Fruit fly (Drosophila melanogaster) whole organism, wandering third instar larva: Measurements from ENCODE around the gene Smox.

Experiments used
- CG32264 ChIP-seq: fragments of 200-800 bp; sonication (Bioruptor generic); optimal IDR thresholded peaks from 2 replicates; lab custom pipeline; 2016; ENCODE audit warnings: missing biosample characterization, missing genetic modification characterization
- CG9705 ChIP-seq: fragments of 200-800 bp; sonication (Bioruptor generic); optimal IDR thresholded peaks from 2 replicates; lab custom pipeline; 2018; ENCODE audit warnings: missing biosample characterization, mild to moderate bottlenecking, missing genetic modification characterization
- CrebA ChIP-seq: fragments of 200-800 bp; sonication (Bioruptor generic); optimal IDR thresholded peaks from 2 replicates; lab custom pipeline; 2016; ENCODE audit warnings: missing biosample characterization, mild to moderate bottlenecking, missing genetic modification characterization, borderline replicate concordance
- Dfd ChIP-seq: fragments of >200 bp; optimal IDR thresholded peaks from 2 replicates; lab custom pipeline; 2017; ENCODE audit warnings: missing biosample characterization, missing genetic modification characterization
- GATAd ChIP-seq: sonication (Bioruptor generic); optimal IDR thresholded peaks from 2 replicates; lab custom pipeline; 2016; ENCODE audit warnings: missing biosample characterization, missing genetic modification characterization
- HLH106 ChIP-seq: fragments of 200-800 bp; optimal IDR thresholded peaks from 3 replicates; lab custom pipeline; 2019; ENCODE audit warnings: missing biosample characterization, mild to moderate bottlenecking, missing genetic modification characterization, moderate library complexity
- Hr78 ChIP-seq: fragments of >200 bp; optimal IDR thresholded peaks from 2 replicates; lab custom pipeline; 2017; ENCODE audit warnings: missing biosample characterization, missing genetic modification characterization
- Hr83 ChIP-seq: fragments of 200-300 bp; sonication (Bioruptor generic); optimal IDR thresholded peaks from 2 replicates; lab custom pipeline; 2016; ENCODE audit warnings: missing biosample characterization, mild to moderate bottlenecking, missing genetic modification characterization, moderate library complexity; ENCODE audit not compliant: poor library complexity, severe bottlenecking
- Jra ChIP-seq: sonication (Bioruptor generic); optimal IDR thresholded peaks from 2 replicates; lab custom pipeline; 2016; ENCODE audit warnings: missing biosample characterization, missing genetic modification characterization
- Mio ChIP-seq: sonication (Bioruptor generic); optimal IDR thresholded peaks from 2 replicates; lab custom pipeline; 2016; ENCODE audit warnings: missing biosample characterization, missing genetic modification characterization
- Myc ChIP-seq: fragments of >200 bp; optimal IDR thresholded peaks from 2 replicates; lab custom pipeline; 2017
- N ChIP-seq: fragments of >200 bp; optimal IDR thresholded peaks from 2 replicates; lab custom pipeline; 2018; ENCODE audit warnings: missing biosample characterization, missing external identifiers, missing genetic modification characterization
- Sp1 ChIP-seq: fragments of 200-800 bp; sonication (Bioruptor generic); optimal IDR thresholded peaks from 3 replicates; lab custom pipeline; 2019; ENCODE audit warnings: missing biosample characterization, mild to moderate bottlenecking, missing genetic modification characterization, moderate library complexity
- Vsx2 ChIP-seq: fragments of 200-300, 225-300 bp; sonication (Bioruptor generic); optimal IDR thresholded peaks from 2 replicates; lab custom pipeline; 2018; ENCODE audit warnings: missing biosample characterization, missing genetic modification characterization; ENCODE audit not compliant: partially characterized antibody
- br ChIP-seq: fragments of 200-800 bp; sonication (Bioruptor generic); optimal IDR thresholded peaks from 2 replicates; lab custom pipeline; 2016; ENCODE audit warnings: missing biosample characterization, missing genetic modification characterization
- brk ChIP-seq: fragments of 200-800 bp; sonication (Bioruptor generic); optimal IDR thresholded peaks from 2 replicates; lab custom pipeline; 2016; ENCODE audit warnings: missing biosample characterization, mild to moderate bottlenecking, missing genetic modification characterization
- dl ChIP-seq, 2 experiments: fragments of 175-275, 200-275 bp in 1 of 2; fragments of 200-275 bp in 1 of 2; sonication (Bioruptor generic); optimal IDR thresholded peaks; lab custom pipeline; 2018; ENCODE audit warnings: mild to moderate bottlenecking in 2 of 2, missing biosample characterization in 2 of 2, missing genetic modification characterization in 2 of 2, moderate library complexity in 2 of 2; ENCODE audit not compliant: partially characterized antibody in 2 of 2, insufficient read depth in 1 of 2
- dmrt93B ChIP-seq: fragments of 200-800 bp; sonication (Bioruptor generic); optimal IDR thresholded peaks from 2 replicates; lab custom pipeline; 2018; ENCODE audit warnings: missing biosample characterization, mild to moderate bottlenecking, missing genetic modification characterization
- ey ChIP-seq: fragments of 200-800 bp; sonication (Bioruptor generic); optimal IDR thresholded peaks from 2 replicates; lab custom pipeline; 2016; ENCODE audit warnings: missing biosample characterization, missing genetic modification characterization
- foxo ChIP-seq, 2 experiments: fragments of 200-800 bp; sonication (Bioruptor generic); optimal IDR thresholded peaks; 2 replicates in 1 of 2; 3 replicates in 1 of 2; lab custom pipeline; 2016 to 2017; ENCODE audit warnings: missing biosample characterization in 2 of 2, missing genetic modification characterization in 2 of 2
- fru ChIP-seq: fragments of 200-800 bp; sonication (Bioruptor generic); optimal IDR thresholded peaks from 3 replicates; lab custom pipeline; 2016; ENCODE audit warnings: missing biosample characterization, mild to moderate bottlenecking, missing genetic modification characterization
- jim ChIP-seq: fragments of 175-275, 200-325 bp; sonication (Bioruptor generic); optimal IDR thresholded peaks from 2 replicates; lab custom pipeline; 2016; ENCODE audit warnings: missing biosample characterization, mild to moderate bottlenecking, missing genetic modification characterization
- lola ChIP-seq: fragments of >200 bp; optimal IDR thresholded peaks from 2 replicates; lab custom pipeline; 2017; ENCODE audit warnings: missing biosample characterization, missing genetic modification characterization
- pan ChIP-seq: fragments of >200 bp; optimal IDR thresholded peaks from 2 replicates; lab custom pipeline; 2017
- psq ChIP-seq: fragments of 200-800 bp; sonication (Bioruptor generic); optimal IDR thresholded peaks from 3 replicates; lab custom pipeline; 2017; ENCODE audit warnings: missing biosample characterization, mild to moderate bottlenecking, missing genetic modification characterization, moderate library complexity
- rgr ChIP-seq: fragments of 200-800 bp; sonication (Bioruptor generic); optimal IDR thresholded peaks from 3 replicates; lab custom pipeline; 2016; ENCODE audit warnings: missing biosample characterization, mild to moderate bottlenecking, missing genetic modification characterization
- sage ChIP-seq: fragments of 200-800 bp; sonication (Bioruptor generic); optimal IDR thresholded peaks from 2 replicates; lab custom pipeline; 2016; ENCODE audit warnings: missing biosample characterization, mild to moderate bottlenecking, missing genetic modification characterization
- tai ChIP-seq: sonication (Bioruptor generic); optimal IDR thresholded peaks from 2 replicates; lab custom pipeline; 2016; ENCODE audit warnings: missing biosample characterization, missing genetic modification characterization
- usp ChIP-seq: fragments of >200 bp; optimal IDR thresholded peaks from 2 replicates; lab custom pipeline; 2017; ENCODE audit warnings: missing biosample characterization, missing genetic modification characterization
- woc ChIP-seq: sonication (Bioruptor generic); optimal IDR thresholded peaks from 2 replicates; lab custom pipeline; 2016; ENCODE audit warnings: missing biosample characterization, mild to moderate bottlenecking, missing genetic modification characterization

The Smox gene

DNA sequence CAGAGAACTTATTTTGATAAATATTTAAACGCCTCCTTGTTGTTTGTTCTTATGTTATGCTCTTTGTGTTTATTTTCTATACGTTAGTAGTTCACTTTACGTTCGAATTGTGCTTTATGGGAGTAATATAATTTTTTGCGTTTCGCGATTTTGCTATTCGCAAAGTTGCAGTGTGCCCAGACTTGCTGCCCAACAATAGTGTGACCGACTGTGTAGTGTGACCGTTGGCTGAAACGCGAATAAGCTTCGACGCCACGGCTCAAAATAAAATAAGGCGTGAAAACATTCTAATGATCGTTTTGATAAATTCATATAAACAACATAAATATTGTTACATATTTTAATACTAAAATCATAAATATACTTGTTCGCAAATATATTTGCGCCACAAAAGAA is at the start of gene Smox:
Gene Smox, minus strand, starts transcription at position 213 of the 396 bp plus-strand sequence.
- TF ChIP-seq pan (no peak), dl (GFP tag; optimal IDR thresholded peaks at IDR 0.05; lab: Kevin White, UChicago; ENCODE audit: insufficient read depth in 1 of 2, partially characterized antibody in 2 of 2) (no peak), CrebA (GFP tag; lab: Kevin White, UChicago) (no peak), tai (GFP tag; lab: Kevin White, UChicago) (no peak), rgr (GFP tag; lab: Kevin White, UChicago) (no peak), br (no peak)

DNA sequence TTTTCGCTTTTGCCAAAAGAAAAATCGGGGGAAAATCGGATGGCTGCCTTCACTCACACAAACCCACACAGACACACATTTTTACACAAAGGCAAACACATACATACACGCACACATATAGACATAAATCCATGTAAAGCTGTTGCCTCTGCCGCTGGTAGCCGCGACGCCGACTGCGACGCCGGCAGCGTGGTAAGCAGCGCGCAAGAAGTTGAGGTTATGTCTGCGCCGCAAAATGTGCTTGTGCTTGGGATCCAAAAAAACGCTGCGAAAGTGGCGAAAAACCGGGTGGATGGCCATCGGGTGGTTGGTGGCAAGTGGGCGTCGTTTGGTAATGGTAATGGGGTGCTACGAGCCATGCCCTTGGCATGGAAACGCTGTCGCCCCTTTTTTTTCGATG is 37.8 kb upstream of the Smox start:
- TF ChIP-seq Vsx2 (GFP tag; lab: Kevin White, UChicago) (no peak), usp (GFP tag; lab: Kevin White, UChicago) (no peak), brk (GFP tag; lab: Kevin White, UChicago) (no peak), woc (GFP tag; lab: Kevin White, UChicago) (no peak), sage (GFP tag; lab: Kevin White, UChicago) (no peak), Hr78 (GFP tag; lab: Kevin White, UChicago) (no peak), Dfd (GFP tag; lab: Kevin White, UChicago) (no peak), N (GFP tag; lab: Kevin White, UChicago) (no peak), ey (GFP tag; lab: Kevin White, UChicago) (no peak), pan (no peak), dl (GFP tag; optimal IDR thresholded peaks at IDR 0.05; lab: Kevin White, UChicago; ENCODE audit: insufficient read depth in 1 of 2, partially characterized antibody in 2 of 2) (no peak), jim (GFP tag; lab: Kevin White, UChicago) (no peak), CG32264 (GFP tag; lab: Kevin White, UChicago) (no peak), rgr (GFP tag; lab: Kevin White, UChicago) (no peak), Myc (no peak)

DNA sequence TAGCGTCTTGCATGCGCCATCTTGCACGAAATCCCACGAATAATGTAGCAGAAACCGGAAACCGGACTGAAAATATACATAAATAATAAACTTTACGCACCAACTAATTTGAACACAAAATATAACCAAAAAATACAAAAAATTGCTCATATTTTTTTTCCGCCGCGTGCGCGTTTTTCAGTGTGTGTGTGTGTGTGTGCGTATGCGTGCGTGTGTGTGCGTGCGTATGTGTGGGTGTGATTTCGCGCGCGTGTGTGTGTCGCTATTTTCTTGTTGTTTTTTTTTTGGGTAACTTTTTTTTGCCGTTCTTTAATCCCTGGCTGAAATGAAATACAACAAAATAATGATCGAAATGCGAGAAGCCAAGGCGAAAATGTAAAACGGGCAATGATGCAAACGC is 36.9 kb upstream of the Smox start:
- peak; percentile 53 for TF ChIP-seq pan
- no peak for TF ChIP-seq sage (GFP tag; lab: Kevin White, UChicago)

DNA sequence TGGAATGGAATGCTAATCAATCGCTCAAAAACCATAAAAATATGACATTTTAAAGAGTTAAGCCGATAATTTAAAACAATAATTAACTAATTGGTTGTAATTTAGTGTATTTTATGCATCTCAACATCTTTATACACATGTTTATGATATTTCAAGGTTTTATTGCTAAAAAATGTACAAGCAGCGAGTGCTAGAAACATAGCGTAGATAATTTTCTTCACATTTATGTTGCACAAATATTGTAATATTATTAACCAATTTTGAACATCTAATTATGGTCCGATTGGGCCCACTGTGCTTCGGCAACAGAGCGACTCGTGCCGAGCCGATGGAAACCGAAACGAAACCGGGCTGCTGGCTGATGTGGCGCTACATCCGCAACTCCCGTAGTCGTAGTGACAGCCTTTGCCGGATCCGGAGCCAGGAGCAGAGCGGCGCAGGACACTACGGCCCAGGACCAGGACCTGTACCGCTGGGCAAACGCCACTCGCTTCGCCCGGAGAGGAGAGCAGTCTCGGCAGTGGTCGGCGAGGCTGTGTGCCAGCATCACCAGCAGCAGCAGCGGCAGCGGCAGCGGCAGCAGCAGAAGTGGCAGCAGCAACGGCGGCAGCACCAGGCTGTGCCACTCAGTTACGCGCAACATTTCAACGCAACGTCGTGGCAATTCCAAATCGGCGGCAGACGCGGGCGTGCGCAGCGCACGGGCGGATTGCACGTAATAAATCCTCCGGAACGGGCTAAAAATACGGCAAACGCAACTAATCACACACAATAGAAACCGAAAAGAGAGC is 36.3 kb upstream of the Smox start, which contains the start of gene sdt:
Gene sdt, plus strand, starts transcription at position 385 of the 791 bp plus-strand sequence.
- TF ChIP-seq Hr83 (GFP tag; lab: Kevin White, UChicago) (no peak), foxo (GFP tag; optimal IDR thresholded peaks at IDR 0.05; lab: Kevin White, UChicago) (no peak), Hr78 (GFP tag; lab: Kevin White, UChicago) (no peak), Mio (GFP tag; lab: Kevin White, UChicago) (no peak), Jra (no peak), lola (GFP tag; lab: Kevin White, UChicago) (no peak), jim (GFP tag; lab: Kevin White, UChicago) (no peak), fru (no peak), tai (GFP tag; lab: Kevin White, UChicago) (no peak), Vsx2 (GFP tag; lab: Kevin White, UChicago) (no peak), Dfd (GFP tag; lab: Kevin White, UChicago) (no peak), sage (GFP tag; lab: Kevin White, UChicago) (no peak)

DNA sequence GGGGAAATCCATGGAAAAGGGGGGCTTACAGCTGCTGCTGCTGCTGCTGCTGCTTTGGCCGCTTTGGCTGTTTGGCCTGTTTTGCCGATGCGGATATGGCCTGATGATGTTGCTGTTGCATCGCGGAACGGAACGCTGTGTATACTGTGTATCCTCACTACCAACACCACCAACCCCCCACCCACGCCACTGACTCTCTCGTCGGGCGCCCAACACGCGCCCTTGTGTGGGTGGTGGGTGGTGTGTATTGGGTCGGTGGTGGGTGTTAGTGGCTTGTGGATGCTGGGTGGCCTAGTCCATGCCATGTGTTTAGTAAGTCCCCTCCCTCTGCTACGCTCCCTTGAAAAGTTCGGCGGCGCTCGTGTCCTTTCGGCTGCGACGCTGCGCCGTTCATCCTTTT is 35.7 kb upstream of the Smox start:
- no peak for TF ChIP-seq CrebA (GFP tag; lab: Kevin White, UChicago)
- no peak for TF ChIP-seq Hr83 (GFP tag; lab: Kevin White, UChicago)
- TF ChIP-seq br: no peak
- no peak for TF ChIP-seq tai (GFP tag; lab: Kevin White, UChicago)
- TF ChIP-seq ey (GFP tag; lab: Kevin White, UChicago): no peak
- no peak for TF ChIP-seq Vsx2 (GFP tag; lab: Kevin White, UChicago)
- TF ChIP-seq woc (GFP tag; lab: Kevin White, UChicago): no peak
- TF ChIP-seq Myc: no peak
- TF ChIP-seq fru: no peak
- no peak for TF ChIP-seq Sp1 (GFP tag; lab: Kevin White, UChicago)
- TF ChIP-seq Jra: no peak
- no peak for TF ChIP-seq CG9705 (GFP tag; lab: Kevin White, UChicago)
- no peak for TF ChIP-seq HLH106 (tag; lab: Kevin White, UChicago)
- TF ChIP-seq jim (GFP tag; lab: Kevin White, UChicago): no peak
- no peak for TF ChIP-seq GATAd (GFP tag; lab: Kevin White, UChicago)
- no peak for TF ChIP-seq psq (GFP tag; lab: Kevin White, UChicago)
- TF ChIP-seq brk (GFP tag; lab: Kevin White, UChicago): no peak
- no peak for TF ChIP-seq usp (GFP tag; lab: Kevin White, UChicago)
- no peak for TF ChIP-seq dmrt93B (GFP tag; lab: Kevin White, UChicago)
